Fruit fly (Drosophila melanogaster) whole organism, embryonic: ENCODE measurements around the gene Drep4.

Experiments
- Antp ChIP-seq: fragments of 200-800 bp; sonication (Bioruptor generic); optimal IDR thresholded peaks from 3 replicates; lab custom pipeline; 2016; ENCODE audit warnings: missing biosample characterization, missing genetic modification characterization
- BtbVII ChIP-seq: fragments of 200-800 bp; sonication (Bioruptor generic); optimal IDR thresholded peaks from 3 replicates; lab custom pipeline; 2017; ENCODE audit warnings: missing biosample characterization, mild to moderate bottlenecking, missing genetic modification characterization
- CG10431 ChIP-seq: fragments of 200-800 bp; sonication (Bioruptor generic); optimal IDR thresholded peaks from 3 replicates; lab custom pipeline; 2018; ENCODE audit warnings: missing biosample characterization, mild to moderate bottlenecking, missing genetic modification characterization
- CG10462 ChIP-seq: fragments of 200-800 bp; sonication (Bioruptor generic); optimal IDR thresholded peaks from 2 replicates; lab custom pipeline; 2016; ENCODE audit warnings: missing biosample characterization, missing genetic modification characterization
- CG10979 ChIP-seq: fragments of 200-800 bp; sonication (Bioruptor generic); optimal IDR thresholded peaks from 2 replicates; lab custom pipeline; 2018; ENCODE audit warnings: missing biosample characterization, mild to moderate bottlenecking, missing genetic modification characterization, moderate library complexity
- CG11398 ChIP-seq: fragments of 200-800 bp; sonication (Bioruptor generic); optimal IDR thresholded peaks from 2 replicates; lab custom pipeline; 2016; ENCODE audit warnings: missing biosample characterization, missing genetic modification characterization
- CG13287 ChIP-seq: fragments of 200-800 bp; sonication (Bioruptor generic); IDR thresholded peaks from 2 replicates; pipeline ENCODE4 v1.3.6; 2022; ENCODE audit warnings: missing biosample characterization, missing genetic modification characterization; ENCODE audit not compliant: partially characterized antibody
- CG1603 ChIP-seq: fragments of 200-800 bp; sonication (Bioruptor generic); optimal IDR thresholded peaks from 2 replicates; lab custom pipeline; 2019; ENCODE audit warnings: missing biosample characterization, mild to moderate bottlenecking, missing genetic modification characterization, moderate library complexity
- CG18764 ChIP-seq: fragments of 200-800 bp; sonication (Bioruptor generic); optimal IDR thresholded peaks from 3 replicates; lab custom pipeline; 2016; ENCODE audit warnings: missing biosample characterization, missing genetic modification characterization
- CG2202 ChIP-seq: fragments of 200-800 bp; sonication (Bioruptor generic); optimal IDR thresholded peaks from 2 replicates; lab custom pipeline; 2018; ENCODE audit warnings: missing biosample characterization, mild to moderate bottlenecking, missing genetic modification characterization
- CG30020 ChIP-seq: fragments of 200-800 bp; optimal IDR thresholded peaks from 2 replicates; lab custom pipeline; 2019; ENCODE audit warnings: missing biosample characterization, mild to moderate bottlenecking, missing genetic modification characterization, moderate library complexity
- CG30431 ChIP-seq: fragments of 200-800 bp; sonication (Bioruptor generic); optimal IDR thresholded peaks from 2 replicates; lab custom pipeline; 2017; ENCODE audit warnings: missing biosample characterization, missing genetic modification characterization
- CG3281 ChIP-seq: fragments of 200-800 bp; sonication (Bioruptor generic); optimal IDR thresholded peaks from 3 replicates; lab custom pipeline; 2017; ENCODE audit warnings: missing biosample characterization, mild to moderate bottlenecking, missing genetic modification characterization
- CG33557 ChIP-seq: fragments of 200-800 bp; sonication (Bioruptor generic); optimal IDR thresholded peaks from 2 replicates; lab custom pipeline; 2019; ENCODE audit warnings: missing biosample characterization, mild to moderate bottlenecking, missing genetic modification characterization, moderate library complexity
- CG4617 ChIP-seq: fragments of 200-800 bp; sonication (Bioruptor generic); optimal IDR thresholded peaks from 3 replicates; lab custom pipeline; 2016; ENCODE audit warnings: missing biosample characterization, missing genetic modification characterization, borderline replicate concordance
- CG4730 ChIP-seq: fragments of 200-800 bp; sonication (Bioruptor generic); IDR thresholded peaks from 2 replicates; pipeline ENCODE4 v1.3.6; 2022; ENCODE audit warnings: missing biosample characterization, missing genetic modification characterization
- CG4820 ChIP-seq: fragments of 200-800 bp; sonication (Bioruptor generic); optimal IDR thresholded peaks from 3 replicates; lab custom pipeline; 2016; ENCODE audit warnings: missing biosample characterization, missing genetic modification characterization
- CG7556 ChIP-seq: fragments of 200-800 bp; sonication (Bioruptor generic); optimal IDR thresholded peaks from 2 replicates; lab custom pipeline; 2017; ENCODE audit warnings: missing biosample characterization, mild to moderate bottlenecking, missing genetic modification characterization
- CG7745 ChIP-seq: fragments of 200-800 bp; sonication (Bioruptor generic); optimal IDR thresholded peaks from 2 replicates; lab custom pipeline; 2018; ENCODE audit warnings: missing biosample characterization, mild to moderate bottlenecking, missing genetic modification characterization, moderate library complexity
- CG7839 ChIP-seq: fragments of 200-800 bp; sonication (Bioruptor generic); optimal IDR thresholded peaks from 3 replicates; lab custom pipeline; 2018; ENCODE audit warnings: missing biosample characterization, mild to moderate bottlenecking, missing genetic modification characterization, moderate library complexity
- CG7963 ChIP-seq: fragments of 200-800 bp; sonication (Bioruptor generic); IDR thresholded peaks from 3 replicates; pipeline ENCODE4 v1.3.6; 2022; ENCODE audit warnings: missing biosample characterization, missing genetic modification characterization; ENCODE audit not compliant: partially characterized antibody
- CrebB ChIP-seq: fragments of 200-800 bp; sonication (Bioruptor generic); optimal IDR thresholded peaks from 3 replicates; lab custom pipeline; 2018; ENCODE audit warnings: missing biosample characterization, mild to moderate bottlenecking, missing genetic modification characterization
- Fer3 ChIP-seq: fragments of 200-800 bp; sonication (Bioruptor generic); optimal IDR thresholded peaks from 2 replicates; lab custom pipeline; 2018; ENCODE audit warnings: missing biosample characterization, mild to moderate bottlenecking, missing genetic modification characterization, moderate library complexity
- Gug ChIP-seq: fragments of 200-800 bp; sonication (Bioruptor generic); IDR thresholded peaks from 4 replicates; pipeline ENCODE4 v1.3.6; 2022; ENCODE audit warnings: missing biosample characterization, missing genetic modification characterization
- H15 ChIP-seq: fragments of 200-800 bp; sonication (Bioruptor generic); IDR thresholded peaks from 3 replicates; pipeline ENCODE4 v1.3.6; 2022; ENCODE audit warnings: missing biosample characterization, missing genetic modification characterization
- Lim3 ChIP-seq: fragments of 200-800 bp; sonication (Bioruptor generic); IDR thresholded peaks from 2 replicates; pipeline ENCODE4 v1.3.6; 2022; ENCODE audit warnings: missing biosample characterization, missing genetic modification characterization
- Myb ChIP-seq: fragments of 200-800 bp; sonication (Bioruptor generic); optimal IDR thresholded peaks from 2 replicates; lab custom pipeline; 2016; ENCODE audit warnings: missing biosample characterization, missing genetic modification characterization
- Tbp ChIP-seq: fragments of >200 bp; optimal IDR thresholded peaks from 2 replicates; lab custom pipeline; 2018; ENCODE audit warnings: missing biosample characterization, missing genetic modification characterization
- amos ChIP-seq: fragments of 200-800 bp; sonication (Bioruptor generic); IDR thresholded peaks from 2 replicates; pipeline ENCODE4 v1.3.6; 2022; ENCODE audit warnings: missing biosample characterization, missing genetic modification characterization; ENCODE audit not compliant: partially characterized antibody
- bcd ChIP-seq: fragments of 200-800 bp; sonication (Bioruptor generic); optimal IDR thresholded peaks from 2 replicates; lab custom pipeline; 2017; ENCODE audit warnings: missing biosample characterization, mild to moderate bottlenecking, missing genetic modification characterization
- bowl ChIP-seq: fragments of 200-800 bp; sonication (Bioruptor generic); IDR thresholded peaks from 2 replicates; pipeline ENCODE4 v1.3.6; 2022; ENCODE audit warnings: missing biosample characterization, missing genetic modification characterization
- cato ChIP-seq: fragments of 200-800 bp; sonication (Bioruptor generic); optimal IDR thresholded peaks from 2 replicates; lab custom pipeline; 2016; ENCODE audit warnings: missing biosample characterization, missing genetic modification characterization, borderline replicate concordance
- danr ChIP-seq: fragments of 200-800 bp; sonication (Bioruptor generic); IDR thresholded peaks from 2 replicates; pipeline ENCODE4 v1.3.6; 2022; ENCODE audit warnings: missing biosample characterization, missing genetic modification characterization
- dati ChIP-seq: fragments of 200-800 bp; sonication (Bioruptor generic); IDR thresholded peaks from 2 replicates; pipeline ENCODE4 v1.3.6; 2022; ENCODE audit warnings: missing biosample characterization, missing genetic modification characterization
- dimm ChIP-seq: fragments of 200-800 bp; sonication (Bioruptor generic); IDR thresholded peaks from 2 replicates; pipeline ENCODE4 v1.3.6; 2022; ENCODE audit warnings: missing biosample characterization, missing genetic modification characterization
- eyg ChIP-seq: fragments of 200-800 bp; sonication (Bioruptor generic); optimal IDR thresholded peaks from 3 replicates; lab custom pipeline; 2016; ENCODE audit warnings: missing biosample characterization, missing genetic modification characterization
- ind ChIP-seq: fragments of 200-800 bp; sonication (Bioruptor generic); optimal IDR thresholded peaks from 3 replicates; lab custom pipeline; 2016; ENCODE audit warnings: missing biosample characterization, missing genetic modification characterization
- insv ChIP-seq, 2 experiments: fragments of 200-800 bp; sonication (Bioruptor generic); optimal IDR thresholded peaks; 3 replicates each; lab custom pipeline; 2016 to 2018; ENCODE audit warnings: missing biosample characterization in 2 of 2, missing genetic modification characterization in 2 of 2
- klu ChIP-seq: fragments of 200-800 bp; sonication (Bioruptor generic); IDR thresholded peaks from 2 replicates; pipeline ENCODE4 v1.3.6; 2022; ENCODE audit warnings: missing biosample characterization, missing genetic modification characterization
- knrl ChIP-seq: fragments of 200-800 bp; sonication (Bioruptor generic); IDR thresholded peaks from 3 replicates; pipeline ENCODE4 v1.3.6; 2022; ENCODE audit warnings: missing biosample characterization, missing genetic modification characterization; ENCODE audit not compliant: partially characterized antibody
- lbe ChIP-seq: fragments of 200-800 bp; sonication (Bioruptor generic); optimal IDR thresholded peaks from 2 replicates; lab custom pipeline; 2016; ENCODE audit warnings: missing biosample characterization, mild to moderate bottlenecking, missing genetic modification characterization
- lilli ChIP-seq: fragments of 200-800 bp; sonication (Bioruptor generic); optimal IDR thresholded peaks from 3 replicates; lab custom pipeline; 2016; ENCODE audit warnings: missing biosample characterization, missing genetic modification characterization
- lov ChIP-seq, 2 experiments: fragments of 200-800 bp in 1 of 2; fragments of >200 bp in 1 of 2; sonication (Bioruptor generic) in 1 of 2; IDR thresholded peaks in 1 of 2; optimal IDR thresholded peaks in 1 of 2; 2 replicates in 1 of 2; 3 replicates in 1 of 2; pipeline versions ENCODE4 v1.3.6 to Lab custom; 2017 to 2022; ENCODE audit warnings: missing biosample characterization in 1 of 2, missing genetic modification characterization in 1 of 2
- nom ChIP-seq: fragments of 200-800 bp; sonication (Bioruptor generic); optimal IDR thresholded peaks from 2 replicates; lab custom pipeline; 2017; ENCODE audit warnings: missing biosample characterization, missing genetic modification characterization, mild to moderate bottlenecking, moderate library complexity, missing genetic modification reagents
- row ChIP-seq: fragments of 200-800 bp; sonication (Bioruptor generic); IDR thresholded peaks from 3 replicates; pipeline ENCODE4 v1.3.6; 2022; ENCODE audit warnings: missing biosample characterization, missing genetic modification characterization
- shn ChIP-seq: fragments of 200-800 bp; sonication (Bioruptor generic); optimal IDR thresholded peaks from 3 replicates; lab custom pipeline; 2016; ENCODE audit warnings: missing biosample characterization, missing genetic modification characterization
- sima ChIP-seq: fragments of 200-800 bp; sonication (Bioruptor generic); optimal IDR thresholded peaks from 2 replicates; lab custom pipeline; 2016; ENCODE audit warnings: missing biosample characterization, missing genetic modification characterization
- wdn ChIP-seq: fragments of 200-800 bp; sonication (Bioruptor generic); IDR thresholded peaks from 2 replicates; pipeline ENCODE4 v1.3.6; 2022; ENCODE audit warnings: missing biosample characterization, missing genetic modification characterization
- zf30C ChIP-seq: fragments of 200-800 bp; sonication (Bioruptor generic); optimal IDR thresholded peaks from 3 replicates; lab custom pipeline; 2018; ENCODE audit warnings: missing biosample characterization, mild to moderate bottlenecking, missing genetic modification characterization
- zfh1 ChIP-seq: fragments of 200-800 bp; sonication (Bioruptor generic); IDR thresholded peaks from 3 replicates; pipeline ENCODE4 v1.3.6; 2022; ENCODE audit warnings: missing biosample characterization, missing genetic modification characterization

The Drep4 gene

DNA sequence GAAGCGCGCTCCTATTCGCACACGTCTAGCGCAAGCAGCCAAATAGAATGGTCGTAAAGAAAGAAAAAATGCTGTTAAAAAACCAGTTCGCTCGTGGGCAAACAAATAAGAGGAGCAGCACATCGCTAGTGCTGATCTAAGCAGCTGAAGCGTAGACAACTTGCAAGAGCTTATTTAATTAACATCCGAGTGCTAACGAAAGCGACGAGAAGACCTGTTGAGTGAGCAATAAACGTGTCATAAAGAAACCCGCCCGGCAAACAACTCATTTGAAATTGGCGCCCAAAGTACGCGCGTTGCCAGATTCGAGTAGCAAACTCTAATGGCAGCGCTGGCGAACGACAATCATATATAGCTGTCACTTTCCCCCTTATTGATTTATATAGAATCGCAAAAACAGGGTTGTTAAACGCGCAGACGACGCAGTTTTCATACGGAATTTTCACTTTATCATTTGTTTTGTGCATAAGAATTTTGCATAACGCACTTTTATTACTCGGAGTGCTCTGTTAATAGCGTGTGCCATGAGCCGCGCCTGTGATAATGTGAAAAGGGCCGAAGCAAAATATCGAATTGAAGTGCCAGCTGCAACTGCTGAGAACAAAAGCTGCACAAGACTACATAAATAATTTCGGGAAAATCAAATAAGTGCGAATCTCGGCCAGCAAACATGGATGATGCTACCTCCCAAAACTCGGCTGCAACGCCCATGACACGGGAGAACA is 9.9 kb upstream of the Drep4 start (continued):
- TF ChIP-seq CG13287 (GFP tag; lab: Robert Waterston, UW) = peak; percentile 52
- no peak for TF ChIP-seq ind
- no peak for TF ChIP-seq CG4730 (GFP tag; lab: Robert Waterston, UW)
- TF ChIP-seq zf30C = no peak
- no peak for TF ChIP-seq nom (GFP tag; lab: Kevin White, UChicago)
- no peak for TF ChIP-seq CG10462 (GFP tag; lab: Kevin White, UChicago)
- no peak for TF ChIP-seq CG7839
- peak; percentile 89 for TF ChIP-seq CG4617
- no peak for TF ChIP-seq CG7745
- no peak for TF ChIP-seq CG10979
- TF ChIP-seq CG10431 (GFP tag; lab: Kevin White, UChicago) = no peak
- no peak for TF ChIP-seq CG1603 (tag; lab: Kevin White, UChicago)
- no peak for TF ChIP-seq danr (GFP tag; lab: Robert Waterston, UW)
- no peak for TF ChIP-seq lov (optimal IDR thresholded peaks at IDR 0.05; lab: Kevin White, UChicago)
- no peak for TF ChIP-seq lov (GFP tag; IDR thresholded peaks at IDR 0.05; lab: Robert Waterston, UW)
- TF ChIP-seq Antp = no peak
- no peak for TF ChIP-seq CG4820 (GFP tag; lab: Kevin White, UChicago)
- TF ChIP-seq CrebB (tag; lab: Kevin White, UChicago) = peak; percentile 7
- TF ChIP-seq Lim3 (GFP tag; lab: Robert Waterston, UW) = no peak
- TF ChIP-seq Tbp (GFP tag; lab: Kevin White, UChicago) = no peak
- TF ChIP-seq dati (GFP tag; lab: Robert Waterston, UW) = no peak
- peak; percentile 100 for TF ChIP-seq CG3281 (GFP tag; lab: Kevin White, UChicago)
- no peak for TF ChIP-seq insv (GFP tag; optimal IDR thresholded peaks at IDR 0.05; lab: Kevin White, UChicago)
- peak; percentile 39 for TF ChIP-seq Myb
- TF ChIP-seq row (GFP tag; lab: Robert Waterston, UW) = no peak; the same call in 2 of the 3 replicates
- peak; percentile 60; the same call in 1 of the 2 replicates for TF ChIP-seq amos
- TF ChIP-seq sima (GFP tag; lab: Kevin White, UChicago) = no peak
- no peak for TF ChIP-seq CG30431 (GFP tag; lab: Kevin White, UChicago)
- no peak for TF ChIP-seq wdn (GFP tag; lab: Robert Waterston, UW)
- no peak for TF ChIP-seq shn (GFP tag; lab: Kevin White, UChicago)
- no peak for TF ChIP-seq Fer3 (tag; lab: Kevin White, UChicago)
- TF ChIP-seq bowl (GFP tag; lab: Robert Waterston, UW) = no peak
- no peak for TF ChIP-seq CG30020
- TF ChIP-seq CG11398 (GFP tag; lab: Kevin White, UChicago) = no peak
- TF ChIP-seq eyg (GFP tag; lab: Kevin White, UChicago) = no peak
- no peak for TF ChIP-seq zfh1 (GFP tag; lab: Robert Waterston, UW)
- TF ChIP-seq klu (GFP tag; lab: Robert Waterston, UW) = no peak
- TF ChIP-seq BtbVII (GFP tag; lab: Kevin White, UChicago) = no peak
- no peak for TF ChIP-seq CG18764
- no peak for TF ChIP-seq Gug (GFP tag; lab: Robert Waterston, UW)
- TF ChIP-seq lilli (GFP tag; lab: Kevin White, UChicago) = no peak
- no peak for TF ChIP-seq CG7556 (GFP tag; lab: Kevin White, UChicago)
- TF ChIP-seq lbe (GFP tag; lab: Kevin White, UChicago) = no peak
- no peak for TF ChIP-seq H15 (GFP tag; lab: Robert Waterston, UW)
- no peak for TF ChIP-seq cato (GFP tag; lab: Kevin White, UChicago)
- no peak for TF ChIP-seq bcd (GFP tag; lab: Kevin White, UChicago)
- no peak for TF ChIP-seq dimm (GFP tag; lab: Robert Waterston, UW)
- TF ChIP-seq knrl (GFP tag; lab: Robert Waterston, UW) = peak; percentile 55; the same call in 2 of the 3 replicates
- TF ChIP-seq CG7963 = no peak
- TF ChIP-seq CG2202 (tag; lab: Kevin White, UChicago) = no peak
- no peak for TF ChIP-seq CG33557 (GFP tag; lab: Kevin White, UChicago)
